Worm (Caenorhabditis elegans) whole organism, L2 larva: ENCODE measurements around the gene sip-1.

Experiments
- C34F6.9 ChIP-seq: fragments of 150-350 bp; optimal IDR thresholded peaks from 2 replicates; lab custom pipeline; 2014; ENCODE audit warnings: missing biosample characterization, missing genetic modification characterization
- F13H6.1 ChIP-seq: sonication (generic microtip); optimal IDR thresholded peaks from 2 replicates; lab custom pipeline; 2016; ENCODE audit warnings: missing genetic modification characterization, missing compliant biosample characterization
- R02D3.7 ChIP-seq: fragments of 150-350 bp; optimal IDR thresholded peaks from 2 replicates; lab custom pipeline; 2014; ENCODE audit warnings: missing biosample characterization, missing genetic modification characterization
- Y55F3AM.14 ChIP-seq: fragments of 200-800 bp; sonication (Bioruptor generic); optimal IDR thresholded peaks from 2 replicates; lab custom pipeline; 2018; ENCODE audit warnings: mild to moderate bottlenecking, missing genetic modification characterization, missing compliant biosample characterization
- ama-1 ChIP-seq: fragments of 150-350 bp; optimal IDR thresholded peaks from 2 replicates; lab custom pipeline; 2018; ENCODE audit warnings: inconsistent platforms
- ceh-16 ChIP-seq: fragments of 150-350 bp; optimal IDR thresholded peaks from 2 replicates; lab custom pipeline; 2014; ENCODE audit warnings: missing biosample characterization, missing genetic modification characterization
- ceh-82 ChIP-seq: fragments of 150-350 bp; optimal IDR thresholded peaks from 2 replicates; lab custom pipeline; 2014; ENCODE audit warnings: missing biosample characterization, missing genetic modification characterization
- crh-2 ChIP-seq: sonication (generic microtip); optimal IDR thresholded peaks from 2 replicates; lab custom pipeline; 2017; ENCODE audit warnings: missing biosample characterization, missing genetic modification characterization
- dmd-4 ChIP-seq: sonication (generic microtip); optimal IDR thresholded peaks from 2 replicates; lab custom pipeline; 2017; ENCODE audit warnings: missing biosample characterization, missing genetic modification characterization
- egl-27 ChIP-seq: sonication (generic microtip); optimal IDR thresholded peaks from 3 replicates; lab custom pipeline; 2017; ENCODE audit warnings: missing biosample characterization, missing genetic modification reagents, missing genetic modification characterization
- elt-1 ChIP-seq: fragments of 150-350 bp; optimal IDR thresholded peaks from 2 replicates; lab custom pipeline; 2014; ENCODE audit warnings: missing biosample characterization, missing genetic modification characterization
- fos-1 ChIP-seq: fragments of 150-350 bp; optimal IDR thresholded peaks from 2 replicates; lab custom pipeline; 2014; ENCODE audit warnings: missing biosample characterization, missing genetic modification characterization
- gmeb-1 ChIP-seq: fragments of 150-350 bp; optimal IDR thresholded peaks from 2 replicates; lab custom pipeline; 2014; ENCODE audit warnings: missing biosample characterization, missing genetic modification characterization
- lin-11 ChIP-seq: fragments of 150-350 bp; sonication (generic microtip); optimal IDR thresholded peaks from 2 replicates; lab custom pipeline; 2014; ENCODE audit warnings: missing biosample characterization, missing genetic modification characterization, inconsistent platforms, mixed read lengths
- lin-13 ChIP-seq: fragments of 150-350 bp; optimal IDR thresholded peaks from 2 replicates; lab custom pipeline; 2014; ENCODE audit warnings: missing biosample characterization, missing genetic modification reagents, missing genetic modification characterization
- lin-39 ChIP-seq: fragments of 150-350 bp; optimal IDR thresholded peaks from 2 replicates; lab custom pipeline; 2014; ENCODE audit warnings: missing biosample characterization, missing genetic modification reagents, missing genetic modification characterization
- lsy-2 ChIP-seq, 2 experiments: fragments of 150-350 bp in 1 of 2; sonication (generic microtip) in 1 of 2; optimal IDR thresholded peaks; 2 replicates each; lab custom pipeline; 2014 to 2017; ENCODE audit warnings: missing biosample characterization in 2 of 2, missing genetic modification characterization in 2 of 2
- mab-5 ChIP-seq: fragments of 150-350 bp; optimal IDR thresholded peaks from 2 replicates; lab custom pipeline; 2014; ENCODE audit warnings: missing biosample characterization, missing genetic modification characterization
- mdl-1 ChIP-seq, 2 experiments: fragments of 150-350 bp in 1 of 2; sonication (generic microtip) in 1 of 2; optimal IDR thresholded peaks; 2 replicates each; lab custom pipeline; 2017; ENCODE audit warnings: missing biosample characterization in 2 of 2, missing genetic modification characterization in 2 of 2
- nhr-12 ChIP-seq: fragments of 150-350 bp; optimal IDR thresholded peaks from 2 replicates; lab custom pipeline; 2014; ENCODE audit warnings: missing biosample characterization, missing genetic modification characterization
- nhr-129 ChIP-seq: fragments of 150-350 bp; optimal IDR thresholded peaks from 2 replicates; lab custom pipeline; 2014; ENCODE audit warnings: missing biosample characterization, missing genetic modification characterization
- nhr-21 ChIP-seq: fragments of 150-350 bp; optimal IDR thresholded peaks from 2 replicates; lab custom pipeline; 2014; ENCODE audit warnings: missing biosample characterization, missing genetic modification characterization
- nhr-23 ChIP-seq: fragments of 150-350 bp; optimal IDR thresholded peaks from 2 replicates; lab custom pipeline; 2014; ENCODE audit warnings: missing biosample characterization, missing genetic modification reagents, missing genetic modification characterization
- nhr-25 ChIP-seq: fragments of 150-350 bp; sonication (generic microtip); optimal IDR thresholded peaks from 3 replicates; lab custom pipeline; 2014; ENCODE audit warnings: missing biosample characterization, missing genetic modification characterization
- nhr-77 ChIP-seq: fragments of 150-350 bp; optimal IDR thresholded peaks from 2 replicates; lab custom pipeline; 2014; ENCODE audit warnings: missing biosample characterization, missing genetic modification characterization
- sem-4 ChIP-seq: fragments of 150-350 bp; optimal IDR thresholded peaks from 2 replicates; lab custom pipeline; 2014; ENCODE audit warnings: missing biosample characterization, missing genetic modification reagents, missing genetic modification characterization
- skn-1 ChIP-seq: sonication (generic microtip); optimal IDR thresholded peaks from 2 replicates; lab custom pipeline; 2017; ENCODE audit warnings: missing biosample characterization, missing genetic modification characterization
- sma-3 ChIP-seq: sonication (generic microtip); optimal IDR thresholded peaks from 2 replicates; lab custom pipeline; 2016; ENCODE audit warnings: missing genetic modification reagents, missing genetic modification characterization, missing compliant biosample characterization
- sma-9 ChIP-seq, 2 experiments: fragments of 150-350 bp in 1 of 2; sonication (generic microtip) in 1 of 2; optimal IDR thresholded peaks; 2 replicates each; lab custom pipeline; 2014 to 2016; ENCODE audit warnings: missing genetic modification characterization in 2 of 2, mild to moderate bottlenecking in 1 of 2, missing biosample characterization in 1 of 2, missing compliant biosample characterization in 1 of 2, missing genetic modification reagents in 1 of 2, moderate library complexity in 1 of 2
- snpc-4 ChIP-seq: fragments of 150-350 bp; optimal IDR thresholded peaks from 2 replicates; lab custom pipeline; 2014; ENCODE audit warnings: missing biosample characterization, missing genetic modification characterization
- unc-39 ChIP-seq: fragments of 150-350 bp; optimal IDR thresholded peaks from 2 replicates; lab custom pipeline; 2014; ENCODE audit warnings: missing biosample characterization, missing genetic modification characterization
- unc-55 ChIP-seq: fragments of 150-350 bp; sonication (generic microtip); optimal IDR thresholded peaks from 3 replicates; lab custom pipeline; 2014; ENCODE audit warnings: missing biosample characterization, missing genetic modification reagents, missing genetic modification characterization
- unc-62 ChIP-seq: fragments of 150-350 bp; optimal IDR thresholded peaks from 2 replicates; lab custom pipeline; 2014; ENCODE audit warnings: missing biosample characterization, missing genetic modification reagents, missing genetic modification characterization
- ztf-1 ChIP-seq: fragments of 200-800 bp; sonication (Bioruptor generic); conservative IDR thresholded peaks from 2 replicates; pipeline ENCODE4 v1.3.6; 2022; ENCODE audit warnings: missing genetic modification characterization, missing compliant biosample characterization
- ztf-11 ChIP-seq: sonication (generic microtip); optimal IDR thresholded peaks from 2 replicates; lab custom pipeline; 2017; ENCODE audit warnings: missing biosample characterization, missing genetic modification characterization

The sip-1 gene

DNA sequence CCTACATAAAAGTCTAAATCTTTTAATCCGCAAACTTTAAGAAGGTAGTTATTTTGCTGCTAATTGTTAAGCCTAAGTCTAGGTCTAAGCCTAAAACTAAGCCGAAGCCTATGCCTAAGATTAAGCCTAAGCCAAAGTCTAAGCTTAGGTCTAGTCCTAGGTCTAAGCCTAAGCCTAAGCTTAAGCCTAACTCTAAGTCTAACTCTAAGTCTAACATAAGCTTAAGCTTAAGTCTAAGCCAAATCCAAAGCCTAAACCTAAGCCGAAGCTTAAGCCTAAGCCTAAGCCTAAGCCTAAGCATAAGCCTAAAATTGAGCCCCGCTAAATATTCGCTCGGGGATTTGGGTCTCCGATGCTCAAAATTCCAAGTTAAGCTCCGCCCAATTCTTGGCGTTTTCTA lies 14.6 kb upstream of the sip-1 start:
- TF ChIP-seq ztf-1 (no peak), dmd-4 (tag; lab: Kevin White, UChicago) (no peak)

DNA sequence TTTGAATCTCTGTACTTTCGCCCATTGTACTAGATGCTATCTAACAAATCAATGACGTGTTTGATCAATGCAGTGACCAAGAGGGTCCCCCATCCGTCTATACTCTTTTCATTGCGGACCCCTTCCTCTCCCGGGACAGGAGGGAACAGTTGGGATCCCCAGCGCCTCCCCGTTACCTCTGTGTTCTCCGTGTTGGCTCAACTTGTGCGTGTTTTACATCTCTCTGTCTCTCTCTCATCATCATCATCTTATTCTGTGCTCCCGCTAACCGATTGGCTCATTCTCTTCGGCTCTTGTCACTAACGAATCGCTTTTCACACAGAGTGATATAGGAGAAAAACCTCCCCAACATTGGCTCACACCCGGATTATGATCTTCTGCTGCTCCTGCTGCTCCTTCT lies 13.9 kb upstream of the sip-1 start, which contains the start of gene unc-49:
TSS of gene unc-49 (plus strand) at position 240 of the 400 bp plus-strand sequence.
- TF ChIP-seq lsy-2 (tag; optimal IDR thresholded peaks at IDR 0.05; lab: Kevin White, UChicago) (peak in 1 of 2 experiments; percentile 7), nhr-23 (tag; lab: Kevin White, UChicago) (no peak), lin-39 (tag; lab: Kevin White, UChicago) (no peak), R02D3.7 (tag; lab: Kevin White, UChicago) (no peak), snpc-4 (tag; lab: Kevin White, UChicago) (no peak), skn-1 (tag; lab: Kevin White, UChicago) (no peak), F13H6.1 (peak; percentile 61), gmeb-1 (tag; lab: Kevin White, UChicago) (no peak), C34F6.9 (peak; percentile 6), nhr-129 (tag; lab: Kevin White, UChicago) (peak; percentile 14), mdl-1 (tag; optimal IDR thresholded peaks at IDR 0.05; lab: Kevin White, UChicago) (no peak), egl-27 (tag; lab: Kevin White, UChicago) (no peak)

DNA sequence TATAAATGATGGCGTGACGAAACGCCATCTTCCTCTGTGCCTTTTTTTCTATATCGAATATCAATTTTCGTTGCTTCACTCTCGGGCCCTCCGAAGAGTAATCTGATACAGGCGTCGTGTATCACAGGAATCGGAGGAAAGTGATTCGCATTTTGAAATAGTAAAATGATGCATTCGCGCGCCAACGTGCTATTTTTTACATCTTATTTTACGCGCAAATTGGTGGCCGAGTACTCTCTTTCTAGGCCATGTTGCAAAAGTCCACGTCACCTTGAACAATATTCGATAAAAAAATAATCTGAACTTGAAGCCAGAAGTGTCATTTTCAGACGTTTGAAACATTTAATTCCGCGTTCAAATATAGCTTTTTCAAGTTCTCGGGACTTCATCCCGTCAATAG lies 13.0 kb upstream of the sip-1 start:
- TF ChIP-seq unc-62 (no peak), ceh-82 (tag; lab: Kevin White, UChicago) (no peak), ceh-16 (no peak), nhr-77 (tag; lab: Kevin White, UChicago) (no peak), Y55F3AM.14 (no peak), C34F6.9 (no peak)
- TF ChIP-seq, all 48 proteins: peak for 0

DNA sequence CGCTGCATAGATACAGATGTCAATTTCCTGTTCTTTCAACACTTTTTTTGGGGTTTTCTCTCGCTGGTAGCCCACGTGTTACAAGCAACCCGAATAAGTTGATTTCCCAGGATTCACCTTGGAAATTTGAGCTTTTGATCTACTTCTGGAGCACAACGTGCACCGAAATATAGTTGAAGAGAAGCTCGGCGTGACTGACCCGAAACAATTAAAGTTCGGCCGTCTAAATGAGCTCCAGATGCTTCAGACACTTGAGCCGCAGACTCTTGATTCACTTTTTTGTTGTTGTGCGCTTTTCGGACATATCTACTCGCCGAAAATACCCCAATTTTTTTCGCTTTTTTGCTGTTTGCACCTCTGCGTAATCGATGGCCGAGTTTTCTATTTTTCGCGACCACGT lies 12.3 kb upstream of the sip-1 start:
- no peak for TF ChIP-seq ama-1 (lab: Kevin White, UChicago)
- TF ChIP-seq nhr-25 (tag; lab: Kevin White, UChicago), result no peak
- no peak for TF ChIP-seq sma-9 (GFP tag; optimal IDR thresholded peaks at IDR 0.05; lab: Kevin White, UChicago)
- no peak for TF ChIP-seq sma-9 (tag; optimal IDR thresholded peaks at IDR 0.05; lab: Kevin White, UChicago)
- no peak for TF ChIP-seq ceh-82 (tag; lab: Kevin White, UChicago)
- no peak for TF ChIP-seq sem-4 (tag; lab: Kevin White, UChicago)
- no peak for TF ChIP-seq mab-5 (tag; lab: Kevin White, UChicago)
- no peak for TF ChIP-seq C34F6.9
- TF ChIP-seq unc-39 (tag; lab: Kevin White, UChicago), result no peak
- no peak for TF ChIP-seq sma-3
- no peak for TF ChIP-seq lin-11 (tag; lab: Kevin White, UChicago)
- no peak for TF ChIP-seq R02D3.7 (tag; lab: Kevin White, UChicago)
- TF ChIP-seq nhr-12 (tag; lab: Kevin White, UChicago), result no peak
- no peak for TF ChIP-seq ztf-11 (tag; lab: Kevin White, UChicago)

DNA sequence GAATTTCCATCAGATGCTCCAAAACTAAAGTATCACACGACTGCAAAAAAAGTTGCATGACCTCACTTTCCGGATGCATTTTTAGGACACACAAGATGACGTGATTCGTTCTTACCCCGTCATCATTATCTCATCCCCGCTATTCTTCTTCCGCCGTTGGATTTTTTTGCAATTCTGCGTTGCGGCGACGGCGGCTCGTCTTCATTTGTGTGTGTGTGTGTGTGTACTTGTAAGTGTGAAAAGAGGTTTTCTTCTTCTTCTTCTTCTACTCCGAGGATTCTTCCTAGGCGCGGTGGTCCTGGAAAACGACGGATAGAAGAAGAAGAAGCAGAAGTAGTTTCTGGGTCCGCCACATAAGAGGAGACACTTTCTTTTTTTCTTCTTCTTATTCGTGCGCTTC lies 9.2 kb upstream of the sip-1 start:
- TF ChIP-seq lsy-2 (tag; optimal IDR thresholded peaks at IDR 0.05; lab: Kevin White, UChicago) (no peak), unc-55 (GFP tag; lab: Kevin White, UChicago) (peak; percentile 53)

DNA sequence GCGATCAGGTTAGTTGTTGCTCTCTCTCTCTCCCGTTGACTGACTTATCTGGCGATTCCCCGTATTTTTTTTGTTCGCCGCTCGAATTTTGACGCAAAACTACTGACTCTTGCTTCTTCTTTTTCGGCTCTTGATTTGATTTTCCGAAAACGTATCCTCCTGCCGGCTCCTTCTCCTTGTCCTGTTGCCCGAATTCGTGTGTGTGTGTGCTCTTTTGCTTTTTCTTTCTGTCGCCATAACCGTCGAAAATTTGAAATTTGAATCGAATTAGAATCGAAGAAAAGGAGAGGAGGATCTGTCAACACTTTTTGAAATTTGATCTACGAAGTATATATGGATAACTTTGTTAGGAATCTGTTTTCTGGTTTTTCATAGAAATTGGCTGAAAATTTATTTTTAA lies 6.0 kb upstream of the sip-1 start:
- no peak for TF ChIP-seq fos-1 (tag; lab: Kevin White, UChicago)
- no peak for TF ChIP-seq lin-13
- TF ChIP-seq sma-9 (GFP tag; optimal IDR thresholded peaks at IDR 0.05; lab: Kevin White, UChicago), result no peak
- TF ChIP-seq sma-9 (tag; optimal IDR thresholded peaks at IDR 0.05; lab: Kevin White, UChicago), result no peak
- no peak for TF ChIP-seq crh-2 (tag; lab: Kevin White, UChicago)
- no peak for TF ChIP-seq sma-3
- no peak for TF ChIP-seq sem-4 (tag; lab: Kevin White, UChicago)
- TF ChIP-seq elt-1 (tag; lab: Kevin White, UChicago), result no peak
- no peak for TF ChIP-seq unc-55 (GFP tag; lab: Kevin White, UChicago)
- TF ChIP-seq lin-39 (tag; lab: Kevin White, UChicago), result no peak
- no peak for TF ChIP-seq nhr-21 (tag; lab: Kevin White, UChicago)
- TF ChIP-seq R02D3.7 (tag; lab: Kevin White, UChicago), result no peak
